Fruit fly (Drosophila melanogaster): ENCODE measurements around the gene ND-B14.5A.
A peak's percentile ranks its signal among the peaks of the same experiment; 100 is the strongest.

dm6 chrX:2161020-2161419, 11.3 kb upstream of the ND-B14.5A start:
- TF ChIP-seq CG7745 (tag; optimal IDR thresholded peaks at IDR 0.05): no peak
- TF ChIP-seq wor (GFP tag; IDR thresholded peaks at IDR 0.05): no peak
- TF ChIP-seq Dek (tag; optimal IDR thresholded peaks at IDR 0.05): no peak
- TF ChIP-seq Taf1 (GFP tag; IDR thresholded peaks at IDR 0.05): no peak
- TF ChIP-seq gsb-n (tag; optimal IDR thresholded peaks at IDR 0.05): no peak
- TF ChIP-seq BtbVII (GFP tag; optimal IDR thresholded peaks at IDR 0.05): peak; percentile 23
- no peak for TF ChIP-seq vnd (GFP tag; IDR thresholded peaks at IDR 0.05; ENCODE audit: partially characterized antibody)
- no peak for TF ChIP-seq E2f2 (GFP tag; IDR thresholded peaks at IDR 0.05)
